Worm (Caenorhabditis elegans): ENCODE data around the gene R01H2.4.
A peak's percentile ranks its signal among the peaks of the same experiment; 100 is the strongest.

R01H2.4 gene

DNA sequence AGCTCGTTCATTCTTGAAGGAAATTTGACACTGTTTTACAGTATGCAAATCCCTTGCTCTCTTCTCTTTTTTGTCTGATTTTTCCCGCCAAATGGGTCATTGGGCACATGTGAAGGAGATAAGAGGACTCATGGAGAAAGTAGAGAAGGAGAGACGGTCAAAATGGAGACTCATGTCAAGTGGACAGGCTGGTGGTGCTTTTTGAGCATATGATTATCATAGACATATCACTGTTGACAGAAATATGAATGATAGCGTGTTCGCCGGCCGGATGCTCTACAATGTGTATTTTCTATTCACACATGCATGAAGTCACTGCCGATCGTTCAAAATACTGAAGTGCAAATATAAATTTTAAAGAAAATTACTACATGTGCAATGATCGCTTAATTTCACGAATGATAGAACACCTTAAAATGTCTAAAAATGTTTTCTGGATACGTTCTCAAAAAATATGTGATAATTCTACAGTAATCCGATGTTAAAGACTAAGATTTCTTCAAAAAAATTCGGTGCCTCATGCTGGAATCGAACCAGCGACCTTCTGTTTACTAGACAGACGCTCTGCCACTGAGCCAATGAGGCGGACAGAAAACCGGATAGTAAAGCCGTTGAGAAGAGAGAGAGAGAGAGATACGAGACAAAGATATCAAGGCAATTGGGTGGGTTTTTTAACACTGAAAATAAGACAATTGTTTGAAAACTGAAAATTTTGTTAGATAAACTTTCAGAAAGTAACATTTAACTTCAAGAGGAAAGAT is 33.9 kb downstream of the R01H2.4 start (continued):
- TF ChIP-seq tlp-1 (tag; optimal IDR thresholded peaks at IDR 0.05) (no peak), sox-4 (tag; optimal IDR thresholded peaks at IDR 0.05) (no peak), lsy-2 (tag; optimal IDR thresholded peaks at IDR 0.05) (peak; percentile 60 to 63), nhr-19 (GFP tag; conservative IDR thresholded peaks at IDR 0.05) (peak; percentile 59), grh-1 (GFP tag; IDR thresholded peaks at IDR 0.05) (no peak), zag-1 (tag; optimal IDR thresholded peaks at IDR 0.05) (no peak)

DNA sequence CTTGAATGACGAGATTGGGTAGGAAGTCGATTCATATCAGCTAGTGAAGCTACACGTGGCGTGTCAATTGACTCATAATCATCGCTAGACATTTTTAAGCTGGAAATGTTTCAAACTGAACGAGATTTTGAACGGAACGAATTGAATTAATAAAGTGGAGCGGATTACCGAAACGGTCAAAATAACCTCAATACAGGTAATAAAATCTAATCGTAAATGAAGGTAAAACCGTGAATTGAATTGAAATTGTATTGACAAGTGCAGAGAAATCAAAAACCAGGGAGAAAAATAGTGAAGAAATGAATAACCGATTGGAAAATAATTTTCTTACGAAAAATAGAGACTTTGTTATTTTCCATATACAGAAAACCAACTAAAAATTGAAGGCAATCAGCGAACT is 35.0 kb downstream of the R01H2.4 start, which contains the start of gene cyk-1:
cyk-1 (minus strand) TSS at position 101 of the 400 bp plus-strand sequence.
- no peak for TF ChIP-seq nhr-47 (tag; optimal IDR thresholded peaks at IDR 0.05)

DNA sequence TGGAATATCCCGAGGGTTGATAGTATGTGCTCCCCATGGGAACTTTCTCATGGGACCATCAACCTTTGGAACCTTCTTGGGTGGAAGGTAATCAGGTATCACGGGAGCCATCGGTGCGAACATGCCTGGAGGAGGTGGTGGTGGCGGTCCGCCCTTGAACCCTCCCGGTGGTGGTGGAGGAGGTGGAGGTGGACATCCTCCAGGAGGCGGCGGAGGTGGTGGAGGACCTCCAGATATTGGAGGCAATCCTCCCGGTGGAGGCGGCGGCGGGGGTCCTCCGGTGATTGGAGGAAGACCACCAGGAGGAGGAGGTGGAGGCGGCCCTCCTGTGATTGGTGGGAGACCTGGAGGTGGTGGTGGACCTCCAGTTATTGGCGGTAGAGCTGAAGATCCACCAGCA is 38.2 kb downstream of the R01H2.4 start:
- TF ChIP-seq C34B4.2 (tag; optimal IDR thresholded peaks at IDR 0.05) (no peak), ceh-8 (GFP tag; optimal IDR thresholded peaks at IDR 0.05) (peak; percentile 80), efl-1 (optimal IDR thresholded peaks at IDR 0.05) (no peak), efl-1 (GFP tag; optimal IDR thresholded peaks at IDR 0.05 in 1 of 2) (peak in 1 of 2 experiments; percentile 86)

DNA sequence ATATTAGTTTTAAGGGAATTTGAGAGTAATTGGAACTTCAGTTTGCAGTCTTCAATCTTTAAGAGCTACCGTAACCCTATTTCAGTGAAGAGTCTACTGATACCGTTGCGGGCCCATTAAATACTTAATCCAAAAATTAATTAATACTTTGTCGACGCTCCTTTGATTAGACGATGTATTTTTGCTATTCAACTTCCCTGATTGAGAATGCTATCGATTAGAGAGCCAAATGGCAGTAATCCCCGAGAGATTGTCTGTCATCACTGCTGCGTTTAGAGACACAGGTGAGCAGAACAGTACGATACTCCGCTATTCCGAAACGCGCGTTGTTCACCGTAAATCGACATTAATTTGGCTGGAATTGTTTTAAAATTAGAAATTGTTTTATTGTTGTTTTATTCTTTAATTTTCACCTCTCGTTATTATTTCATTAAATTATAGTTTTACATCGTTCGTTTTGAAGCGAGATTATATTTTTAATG is 42.9 kb downstream of the R01H2.4 start, which contains the start of gene rfl-1:
rfl-1 (plus strand) TSS at position 51 of the 482 bp plus-strand sequence.
- peak; percentile 70 for TF ChIP-seq snu-23 (GFP tag; optimal IDR thresholded peaks at IDR 0.05)
- TF ChIP-seq ceh-82 (tag; optimal IDR thresholded peaks at IDR 0.05): peak in 2 of 3 experiments; percentile 25 to 62
- TF ChIP-seq swsn-7 (tag; optimal IDR thresholded peaks at IDR 0.05): peak; percentile 59
- TF ChIP-seq isw-1 (GFP tag; IDR thresholded peaks at IDR 0.05): peak; percentile 63
- TF ChIP-seq ets-5 (GFP tag; IDR thresholded peaks at IDR 0.05): no peak
- TF ChIP-seq dpl-1 (GFP tag; optimal IDR thresholded peaks at IDR 0.05): peak; percentile 58 to 73 (median 70)
- TF ChIP-seq xbp-1 (tag; optimal IDR thresholded peaks at IDR 0.05): peak; percentile 52
- TF ChIP-seq lin-39 (tag; optimal IDR thresholded peaks at IDR 0.05): no peak
- no peak for TF ChIP-seq hpl-2 (GFP tag; optimal IDR thresholded peaks at IDR 0.05)
- TF ChIP-seq tbx-2 (tag; optimal IDR thresholded peaks at IDR 0.05): peak; percentile 57
- peak; percentile 75 for TF ChIP-seq lin-15B (tag; optimal IDR thresholded peaks at IDR 0.05)
- TF ChIP-seq C04F5.9 (tag; optimal IDR thresholded peaks at IDR 0.05): peak; percentile 31
- no peak for TF ChIP-seq irx-1 (tag; optimal IDR thresholded peaks at IDR 0.05)
- no peak for TF ChIP-seq elt-3 (tag; optimal IDR thresholded peaks at IDR 0.05)
- TF ChIP-seq ceh-8 (GFP tag; optimal IDR thresholded peaks at IDR 0.05): no peak
- TF ChIP-seq mef-2 (tag; optimal IDR thresholded peaks at IDR 0.05): no peak
- no peak for TF ChIP-seq aha-1 (tag; optimal IDR thresholded peaks at IDR 0.05)
- peak; percentile 77 to 79 for TF ChIP-seq efl-1 (optimal IDR thresholded peaks at IDR 0.05)
- TF ChIP-seq efl-1 (GFP tag; optimal IDR thresholded peaks at IDR 0.05 in 1 of 2): peak; percentile 74 to 96
- peak; percentile 66 for TF ChIP-seq nhr-47 (tag; optimal IDR thresholded peaks at IDR 0.05)
- no peak for TF ChIP-seq nhr-77 (tag; optimal IDR thresholded peaks at IDR 0.05)
- TF ChIP-seq lin-35 (GFP tag; optimal IDR thresholded peaks at IDR 0.05): peak; percentile 70 to 77
- TF ChIP-seq fkh-10 (GFP tag; optimal IDR thresholded peaks at IDR 0.05): peak; percentile 22
- peak; percentile 33 for TF ChIP-seq skn-1 (tag; optimal IDR thresholded peaks at IDR 0.05)
- TF ChIP-seq unc-86 (tag; optimal IDR thresholded peaks at IDR 0.05): peak; percentile 35
- peak; percentile 52 for TF ChIP-seq rnt-1 (tag; optimal IDR thresholded peaks at IDR 0.05)
- TF ChIP-seq Y116A8C.19 (tag; optimal IDR thresholded peaks at IDR 0.05; ENCODE audit: borderline replicate concordance): no peak
- TF ChIP-seq mab-9 (GFP tag; IDR thresholded peaks at IDR 0.05): no peak
- TF ChIP-seq dsc-1 (tag; optimal IDR thresholded peaks at IDR 0.05): peak; percentile 52
- TF ChIP-seq fos-1 (tag; optimal IDR thresholded peaks at IDR 0.05): peak; percentile 31
- peak; percentile 55 for TF ChIP-seq C16A3.4 (tag; optimal IDR thresholded peaks at IDR 0.05)
- TF ChIP-seq jun-1 (tag; optimal IDR thresholded peaks at IDR 0.05): peak; percentile 19
- peak; percentile 46 for TF ChIP-seq nhr-90 (tag; optimal IDR thresholded peaks at IDR 0.05; ENCODE audit: poor library complexity)
- peak; percentile 47 for TF ChIP-seq nhr-19 (GFP tag; conservative IDR thresholded peaks at IDR 0.05)
- TF ChIP-seq nhr-84 (tag; optimal IDR thresholded peaks at IDR 0.05): no peak
- TF ChIP-seq blmp-1 (tag; optimal IDR thresholded peaks at IDR 0.05): peak; percentile 48
- TF ChIP-seq pqm-1 (tag; optimal IDR thresholded peaks at IDR 0.05): no peak
- TF ChIP-seq pax-3 (tag; optimal IDR thresholded peaks at IDR 0.05): no peak
- TF ChIP-seq nhr-20 (tag; optimal IDR thresholded peaks at IDR 0.05): peak; percentile 55
- peak; percentile 57 for TF ChIP-seq F16B12.6 (tag; optimal IDR thresholded peaks at IDR 0.05)
